Worm (Caenorhabditis elegans) whole organism, L2 larva: ENCODE measurements around the gene M03C11.9.

Source experiments
- ZK546.5 ChIP-seq: sonication (generic microtip); optimal IDR thresholded peaks from 2 replicates; lab custom pipeline; 2017; ENCODE audit warnings: missing biosample characterization, missing genetic modification characterization
- blmp-1 ChIP-seq: sonication (generic microtip); optimal IDR thresholded peaks from 2 replicates; lab custom pipeline; 2017; ENCODE audit warnings: missing genetic modification characterization, mild to moderate bottlenecking, missing compliant biosample characterization, antibody characterized with exemption, moderate library complexity; ENCODE audit not compliant: insufficient read depth
- crh-2 ChIP-seq: sonication (generic microtip); optimal IDR thresholded peaks from 2 replicates; lab custom pipeline; 2017; ENCODE audit warnings: missing biosample characterization, missing genetic modification characterization
- lin-13 ChIP-seq: fragments of 150-350 bp; optimal IDR thresholded peaks from 2 replicates; lab custom pipeline; 2014; ENCODE audit warnings: missing biosample characterization, missing genetic modification reagents, missing genetic modification characterization
- mab-5 ChIP-seq: fragments of 150-350 bp; optimal IDR thresholded peaks from 2 replicates; lab custom pipeline; 2014; ENCODE audit warnings: missing biosample characterization, missing genetic modification characterization
- nhr-21 ChIP-seq: fragments of 150-350 bp; optimal IDR thresholded peaks from 2 replicates; lab custom pipeline; 2014; ENCODE audit warnings: missing biosample characterization, missing genetic modification characterization
- nhr-25 ChIP-seq: fragments of 150-350 bp; sonication (generic microtip); optimal IDR thresholded peaks from 3 replicates; lab custom pipeline; 2014; ENCODE audit warnings: missing biosample characterization, missing genetic modification characterization
- nhr-6 ChIP-seq: fragments of 150-350 bp; optimal IDR thresholded peaks from 2 replicates; lab custom pipeline; 2014; ENCODE audit warnings: missing biosample characterization, missing genetic modification characterization
- sma-3 ChIP-seq: sonication (generic microtip); optimal IDR thresholded peaks from 2 replicates; lab custom pipeline; 2016; ENCODE audit warnings: missing genetic modification reagents, missing genetic modification characterization, missing compliant biosample characterization
- sma-9 ChIP-seq, 2 experiments: fragments of 150-350 bp in 1 of 2; sonication (generic microtip) in 1 of 2; optimal IDR thresholded peaks; 2 replicates each; lab custom pipeline; 2014 to 2016; ENCODE audit warnings: missing genetic modification characterization in 2 of 2, mild to moderate bottlenecking in 1 of 2, missing biosample characterization in 1 of 2, missing compliant biosample characterization in 1 of 2, missing genetic modification reagents in 1 of 2, moderate library complexity in 1 of 2
- ztf-4 ChIP-seq: fragments of 150-350 bp; optimal IDR thresholded peaks from 2 replicates; lab custom pipeline; 2014; ENCODE audit warnings: missing biosample characterization, missing genetic modification characterization

The M03C11.9 gene

ce11 chrIII:10338992-10339852 lies 52.3 kb downstream of the M03C11.9 start:
- peak; percentile 41 for TF ChIP-seq blmp-1 (tag; lab: Kevin White, UChicago)
- TF ChIP-seq crh-2 (tag; lab: Kevin White, UChicago): peak; percentile 24
- TF ChIP-seq sma-9 (GFP tag; optimal IDR thresholded peaks at IDR 0.05; lab: Kevin White, UChicago): no peak
- TF ChIP-seq sma-9 (tag; optimal IDR thresholded peaks at IDR 0.05; lab: Kevin White, UChicago): no peak
- TF ChIP-seq sma-3 (GFP tag; lab: Kevin White, UChicago): peak; percentile 44
- TF ChIP-seq ZK546.5 (tag; lab: Kevin White, UChicago): no peak
- TF ChIP-seq nhr-6: peak; percentile 0
- TF ChIP-seq lin-13: peak; percentile 31
- peak; percentile 43 for TF ChIP-seq ztf-4 (tag; lab: Kevin White, UChicago)
- peak; percentile 80 for TF ChIP-seq nhr-25
- no peak for TF ChIP-seq mab-5 (tag; lab: Kevin White, UChicago)
- peak; percentile 18 for TF ChIP-seq nhr-21 (tag; lab: Kevin White, UChicago)
